Worm (Caenorhabditis elegans): Measurements from ENCODE around the gene gpd-4.

gpd-4 gene

DNA sequence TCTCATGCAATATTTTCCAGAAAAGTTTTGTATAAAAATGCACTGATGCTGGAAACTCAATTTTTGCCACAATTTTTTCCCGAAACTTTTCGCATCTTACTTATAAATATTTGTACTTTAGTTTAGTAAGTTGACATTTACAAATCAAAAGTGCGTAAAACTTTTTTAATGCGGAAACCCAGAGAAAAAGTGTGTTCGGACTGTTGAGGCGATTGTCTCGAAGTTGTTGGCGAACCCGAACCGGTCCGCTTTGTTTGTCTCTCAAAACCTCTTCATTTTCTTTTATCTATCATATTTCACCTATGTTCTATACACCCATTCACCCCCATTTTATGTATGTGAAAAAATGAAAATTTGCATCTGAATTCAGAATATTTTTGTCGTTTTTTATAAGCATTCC lies 49.6 kb downstream of the gpd-4 start:
- TF ChIP-seq ceh-83 (GFP tag; optimal IDR thresholded peaks at IDR 0.05), result no peak
- no peak for TF ChIP-seq bed-3 (GFP tag; optimal IDR thresholded peaks at IDR 0.05)
- no peak for TF ChIP-seq snpc-4 (tag; optimal IDR thresholded peaks at IDR 0.05)
- TF ChIP-seq mls-2 (tag; optimal IDR thresholded peaks at IDR 0.05), result no peak
- TF ChIP-seq nhr-2 (tag; optimal IDR thresholded peaks at IDR 0.05), result no peak
- TF ChIP-seq ham-2 (GFP tag; optimal IDR thresholded peaks at IDR 0.05), result no peak
- no peak for TF ChIP-seq sem-2 (GFP tag; optimal IDR thresholded peaks at IDR 0.05)
- TF ChIP-seq pha-4 (tag; optimal IDR thresholded peaks at IDR 0.05), result no peak
- TF ChIP-seq tbx-8 (GFP tag; optimal IDR thresholded peaks at IDR 0.05), result no peak

DNA sequence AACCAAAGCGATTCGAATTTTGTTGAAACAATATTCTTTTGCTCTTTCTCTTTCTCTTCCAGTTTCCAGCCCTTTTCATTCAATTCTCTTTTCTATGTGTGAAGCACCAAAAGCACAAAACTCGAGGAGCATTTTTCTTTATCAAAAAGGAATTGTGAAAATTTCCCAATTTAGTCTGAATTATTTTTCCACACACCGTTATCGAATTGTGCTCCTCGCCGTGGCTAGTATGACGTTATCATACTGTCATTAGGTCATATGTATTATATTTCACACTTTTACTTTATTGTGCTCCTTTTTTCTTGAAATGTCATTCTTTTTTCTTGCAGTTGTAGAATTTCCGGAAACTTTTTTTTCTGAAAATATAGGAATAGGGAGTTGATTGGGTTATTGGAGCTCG lies 50.6 kb downstream of the gpd-4 start:
- TF ChIP-seq elt-3 (tag; optimal IDR thresholded peaks at IDR 0.05), result no peak
- TF ChIP-seq nhr-237 (tag; optimal IDR thresholded peaks at IDR 0.05), result no peak
- no peak for TF ChIP-seq mls-2 (tag; optimal IDR thresholded peaks at IDR 0.05)
- TF ChIP-seq ceh-43 (GFP tag; optimal IDR thresholded peaks at IDR 0.05), result no peak
- TF ChIP-seq blmp-1 (tag; optimal IDR thresholded peaks at IDR 0.05), result no peak
- TF ChIP-seq mab-5 (tag; optimal IDR thresholded peaks at IDR 0.05), result no peak
- TF ChIP-seq sptf-1 (tag; optimal IDR thresholded peaks at IDR 0.05), result no peak
- no peak for TF ChIP-seq ceh-39 (tag; optimal IDR thresholded peaks at IDR 0.05)
- TF ChIP-seq nhr-76 (tag; optimal IDR thresholded peaks at IDR 0.05), result no peak
- TF ChIP-seq M03D4.4 (tag; optimal IDR thresholded peaks at IDR 0.05), result no peak

Measured in whole organism, mixed stage, embryonic.